Worm (Caenorhabditis elegans): ENCODE data around the gene F44G4.1.

- TF ChIP-seq tbx-2 (tag; optimal IDR thresholded peaks at IDR 0.05) (no peak), ama-1 (optimal IDR thresholded peaks at IDR 0.05) (no peak), zag-1 (tag; optimal IDR thresholded peaks at IDR 0.05) (no peak), lin-39 (tag; optimal IDR thresholded peaks at IDR 0.05) (no peak), mdl-1 (tag; optimal IDR thresholded peaks at IDR 0.05) (no peak), elt-2 (tag; optimal IDR thresholded peaks at IDR 0.05) (no peak), nhr-12 (tag; optimal IDR thresholded peaks at IDR 0.05) (no peak), fkh-2 (tag; optimal IDR thresholded peaks at IDR 0.05) (no peak)
Observed at ce11 chrII:8947391-8947790, 47.0 kb upstream of the F44G4.1 start, which contains the start of gene cutl-15.

All from whole organism, L3 larva.